Worm (Caenorhabditis elegans): ENCODE results near the gene nrsn-1.

nrsn-1 gene

DNA sequence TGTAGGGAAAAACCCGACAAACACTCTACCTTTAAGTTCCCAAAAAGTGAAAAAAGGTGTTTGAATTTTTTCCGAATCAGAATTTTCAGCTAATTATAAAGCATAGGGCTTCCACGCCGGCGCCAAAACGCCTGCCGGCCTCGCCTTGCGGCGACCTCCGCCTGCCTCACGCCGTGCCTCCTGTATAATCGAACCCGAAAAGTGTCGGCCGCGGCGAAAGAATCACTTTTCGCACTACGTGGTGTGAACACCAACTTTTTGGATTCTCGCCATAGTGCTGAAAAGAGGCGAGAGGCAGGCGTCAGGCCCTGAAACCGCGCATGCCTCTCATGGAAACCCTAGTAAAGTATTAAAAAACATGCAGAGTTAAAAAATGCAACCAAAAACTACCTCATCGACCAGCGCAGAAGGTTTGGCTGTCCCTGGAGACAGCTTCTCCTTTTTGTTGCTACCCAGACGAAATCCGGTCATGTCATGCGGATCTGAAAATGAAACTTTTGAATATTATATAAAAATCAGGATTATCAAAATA lies at the start of gene nrsn-1:
TSS of gene nrsn-1 (minus strand) at position 482 of the 532 bp plus-strand sequence.
- TF ChIP-seq ceh-34 (tag; optimal IDR thresholded peaks at IDR 0.05) = no peak
- TF ChIP-seq ceh-18 (tag; optimal IDR thresholded peaks at IDR 0.05) = no peak
- no peak for TF ChIP-seq mec-3 (tag; optimal IDR thresholded peaks at IDR 0.05; ENCODE audit: borderline replicate concordance)
- TF ChIP-seq madf-2 (tag; optimal IDR thresholded peaks at IDR 0.05) = no peak
- TF ChIP-seq ceh-2 (tag; optimal IDR thresholded peaks at IDR 0.05) = no peak
- TF ChIP-seq unc-42 (tag; optimal IDR thresholded peaks at IDR 0.05) = no peak
- TF ChIP-seq unc-55 (GFP tag; optimal IDR thresholded peaks at IDR 0.05) = no peak
- TF ChIP-seq fax-1 (tag; optimal IDR thresholded peaks at IDR 0.05) = no peak
- no peak for TF ChIP-seq ceh-45 (GFP tag; IDR thresholded peaks at IDR 0.05)
- TF ChIP-seq T23F11.4 (GFP tag; optimal IDR thresholded peaks at IDR 0.05) = no peak
- TF ChIP-seq nhr-11 (tag; optimal IDR thresholded peaks at IDR 0.05) = no peak
- TF ChIP-seq ceh-6 (GFP tag; optimal IDR thresholded peaks at IDR 0.05) = no peak
- TF ChIP-seq tbx-7 (tag; optimal IDR thresholded peaks at IDR 0.05) = no peak
- no peak for TF ChIP-seq unc-86 (tag; optimal IDR thresholded peaks at IDR 0.05)
- TF ChIP-seq fkh-6 (tag; optimal IDR thresholded peaks at IDR 0.05) = no peak
- TF ChIP-seq pha-4 (tag; optimal IDR thresholded peaks at IDR 0.05) = no peak
- no peak for TF ChIP-seq ama-1 (optimal IDR thresholded peaks at IDR 0.05)

DNA sequence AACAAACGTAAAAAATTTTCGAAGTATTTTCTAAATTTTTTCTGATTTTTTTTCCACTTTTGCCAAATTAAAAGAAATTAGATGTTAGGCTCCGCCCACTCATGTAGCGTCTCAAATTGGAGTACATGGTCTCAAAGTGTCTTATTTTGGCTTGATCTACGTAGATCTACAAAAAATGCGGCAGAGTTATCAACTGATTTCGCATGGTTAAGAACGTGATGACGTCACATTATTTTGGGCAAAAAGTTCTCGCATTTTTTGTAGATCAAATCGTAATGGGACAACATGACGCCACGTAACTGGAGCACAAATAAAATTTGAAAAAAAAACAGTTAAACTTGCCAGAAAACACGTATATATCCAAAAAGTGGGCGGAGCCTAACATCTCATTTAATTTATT lies 46.1 kb upstream of the nrsn-1 start:
- TF ChIP-seq dve-1 (tag; optimal IDR thresholded peaks at IDR 0.05) (no peak), pag-3 (tag; optimal IDR thresholded peaks at IDR 0.05; ENCODE audit: borderline replicate concordance) (no peak)

DNA sequence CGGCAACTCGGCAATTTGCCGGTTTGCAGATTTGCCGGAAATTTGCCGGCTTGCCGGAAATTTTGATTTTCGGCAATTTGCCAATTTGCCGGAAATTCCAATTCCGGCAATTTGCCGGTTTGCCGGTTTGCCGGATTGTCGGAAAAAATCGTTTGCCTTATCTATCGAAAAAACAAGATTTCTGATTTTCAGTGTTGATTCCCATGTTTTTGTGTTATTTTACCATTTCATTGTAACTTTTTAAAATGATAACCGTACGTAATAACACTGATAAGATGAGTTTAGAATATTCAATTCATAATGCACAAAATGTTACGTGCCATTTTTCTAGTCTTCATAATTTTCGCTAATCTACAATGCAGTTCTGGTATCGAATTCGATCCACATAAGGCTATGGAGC lies 45.1 kb upstream of the nrsn-1 start, which contains the start of gene oac-55:
TSS of gene oac-55 (plus strand) at position 301 of the 400 bp plus-strand sequence.
- TF ChIP-seq F13H6.1 (tag; optimal IDR thresholded peaks at IDR 0.05) = no peak
- TF ChIP-seq nfya-1 (tag; optimal IDR thresholded peaks at IDR 0.05) = no peak
- TF ChIP-seq madf-2 (tag; optimal IDR thresholded peaks at IDR 0.05) = no peak
- no peak for TF ChIP-seq ets-4 (tag; optimal IDR thresholded peaks at IDR 0.05)
- TF ChIP-seq hlh-30 (tag; optimal IDR thresholded peaks at IDR 0.05; ENCODE audit: insufficient read depth) = no peak
- TF ChIP-seq nhr-232 (tag; optimal IDR thresholded peaks at IDR 0.05) = no peak
- TF ChIP-seq pros-1 (tag; optimal IDR thresholded peaks at IDR 0.05) = no peak
- TF ChIP-seq pqm-1 (tag; optimal IDR thresholded peaks at IDR 0.05) = no peak
- TF ChIP-seq rnt-1 (tag; optimal IDR thresholded peaks at IDR 0.05) = no peak
- no peak for TF ChIP-seq fkh-6 (tag; optimal IDR thresholded peaks at IDR 0.05)

DNA sequence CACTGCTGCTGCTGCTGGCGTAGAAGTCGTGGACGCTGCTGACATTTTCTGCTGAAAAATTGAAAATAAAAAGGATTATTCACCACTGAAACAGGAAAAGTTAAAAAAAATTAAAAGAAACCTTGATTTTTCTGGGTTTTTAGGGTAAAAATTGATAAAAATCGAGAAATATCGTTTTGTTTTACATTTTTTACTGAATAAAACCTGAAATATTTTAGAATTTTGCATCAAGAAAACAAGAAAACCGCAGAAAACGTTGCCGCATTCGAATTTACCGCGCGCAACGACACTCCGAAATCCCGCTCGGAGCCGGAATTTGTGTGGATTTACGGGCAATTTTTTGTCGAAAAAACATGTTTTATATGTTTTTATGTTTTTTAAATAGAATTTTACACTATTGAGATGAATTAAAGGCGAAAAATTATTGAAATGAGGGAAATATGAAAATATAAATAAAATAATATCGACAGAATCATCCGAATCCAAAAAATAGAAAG lies 43.7 kb upstream of the nrsn-1 start, which contains the start of gene chk-1:
TSS of gene chk-1 (minus strand) at position 51 of the 497 bp plus-strand sequence.
- no peak for TF ChIP-seq pha-2 (tag; optimal IDR thresholded peaks at IDR 0.05)
- TF ChIP-seq zip-5 (tag; optimal IDR thresholded peaks at IDR 0.05) = no peak
- peak; percentile 34 for TF ChIP-seq nfya-1 (tag; optimal IDR thresholded peaks at IDR 0.05)
- no peak for TF ChIP-seq madf-2 (tag; optimal IDR thresholded peaks at IDR 0.05)
- TF ChIP-seq pax-1 (tag; optimal IDR thresholded peaks at IDR 0.05) = no peak
- TF ChIP-seq ceh-24 (tag; optimal IDR thresholded peaks at IDR 0.05) = no peak
- TF ChIP-seq dve-1 (tag; optimal IDR thresholded peaks at IDR 0.05) = no peak

DNA sequence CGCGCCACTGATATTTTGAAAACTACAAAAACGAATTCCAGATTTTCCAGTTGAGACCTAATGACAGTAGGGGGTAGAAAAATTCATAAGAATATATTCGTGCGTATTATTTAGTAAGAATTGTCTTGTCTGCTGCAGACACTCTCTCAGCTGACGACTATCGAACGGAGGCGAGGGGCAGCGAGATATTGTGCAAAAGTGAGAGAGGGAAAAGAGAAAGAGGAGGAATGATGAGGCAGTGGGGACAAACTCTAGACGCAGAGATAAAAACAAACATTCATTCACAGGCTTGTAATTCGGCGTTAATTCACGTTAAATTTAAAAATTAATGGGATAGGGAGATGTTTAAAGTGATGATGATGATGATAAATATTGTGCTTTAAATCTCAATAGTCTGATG lies 41.1 kb upstream of the nrsn-1 start, which contains the start of gene gid-7:
TSS of gene gid-7 (minus strand) at position 188 of the 400 bp plus-strand sequence.
- no peak for TF ChIP-seq unc-86 (tag; optimal IDR thresholded peaks at IDR 0.05)
- TF ChIP-seq dve-1 (tag; optimal IDR thresholded peaks at IDR 0.05) = peak; percentile 5
- TF ChIP-seq hlh-30 (tag; optimal IDR thresholded peaks at IDR 0.05; ENCODE audit: insufficient read depth) = peak; percentile 12
- peak; percentile 34 for TF ChIP-seq unc-55 (GFP tag; optimal IDR thresholded peaks at IDR 0.05)
- TF ChIP-seq madf-2 (tag; optimal IDR thresholded peaks at IDR 0.05) = no peak
- no peak for TF ChIP-seq ceh-19 (GFP tag; optimal IDR thresholded peaks at IDR 0.05)
- TF ChIP-seq ceh-48 (tag; optimal IDR thresholded peaks at IDR 0.05) = no peak
- peak; percentile 47 for TF ChIP-seq nfya-1 (tag; optimal IDR thresholded peaks at IDR 0.05)
- no peak for TF ChIP-seq ahr-1 (tag; optimal IDR thresholded peaks at IDR 0.05)
- TF ChIP-seq pros-1 (tag; optimal IDR thresholded peaks at IDR 0.05) = no peak
